Worm (Caenorhabditis elegans): Measurements from ENCODE around the gene C08B11.9.

DNA sequence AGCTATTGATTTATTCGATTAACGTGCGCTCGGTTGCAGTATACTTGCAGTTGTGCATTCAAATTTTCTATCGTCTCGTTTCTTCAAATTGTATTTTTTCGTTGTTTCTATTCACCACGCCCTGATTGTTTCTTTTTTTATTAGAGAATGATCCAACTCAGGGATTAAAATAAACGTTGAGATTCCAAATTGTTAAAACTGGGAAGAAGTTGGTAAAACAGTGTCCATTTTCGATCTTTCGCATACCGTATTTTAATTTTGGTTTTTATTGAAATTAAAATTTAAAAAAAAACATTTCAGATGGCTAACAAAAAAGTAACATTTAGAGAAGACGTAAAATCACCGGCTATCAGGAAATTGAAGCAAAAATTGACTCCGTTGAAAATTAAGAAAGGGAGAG, 9.3 kb upstream of the C08B11.9 start, which contains the start of gene apn-1:
- TF ChIP-seq lin-54 (GFP tag; optimal IDR thresholded peaks at IDR 0.05) (no peak), ztf-25 (GFP tag; IDR thresholded peaks at IDR 0.05) (no peak)
